Worm (Caenorhabditis elegans): ENCODE results near the gene C46C11.4.
A peak's percentile ranks its signal among the peaks of the same experiment; 100 is the strongest.

The C46C11.4 gene

DNA sequence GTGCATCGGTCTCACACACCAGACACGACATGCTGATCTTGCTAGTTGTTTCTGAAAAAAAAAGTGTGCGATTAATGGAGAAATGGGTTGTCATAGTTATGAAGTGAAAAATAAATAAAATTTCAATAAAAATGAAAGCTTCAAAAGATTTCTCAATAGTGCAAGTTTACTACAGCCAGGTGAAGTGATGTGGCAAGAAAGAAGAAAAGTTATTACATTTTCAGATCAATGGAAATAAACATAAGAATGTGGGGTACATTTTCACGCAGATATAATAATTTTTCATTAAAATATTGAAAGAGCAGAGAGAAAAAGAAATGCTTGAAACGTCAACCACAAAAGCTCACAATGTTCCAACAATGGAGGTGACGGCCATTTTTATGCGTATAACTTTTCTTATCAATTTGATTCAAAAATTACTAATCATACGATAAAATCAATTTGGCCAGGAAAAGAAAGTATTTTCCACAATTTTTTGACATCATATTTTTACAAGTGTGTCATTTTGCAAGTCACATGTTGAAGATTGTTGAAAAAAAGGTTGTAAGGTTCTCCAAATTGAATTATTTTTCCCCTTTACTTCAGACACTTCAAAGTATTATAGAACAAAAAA is 13.4 kb upstream of the C46C11.4 start, which contains the start of gene nhr-45:
Gene nhr-45 (minus strand): TSS at position 51 of the 613 bp plus-strand sequence.
- TF ChIP-seq nhr-12 (tag; optimal IDR thresholded peaks at IDR 0.05) (no peak), fkh-10 (GFP tag; optimal IDR thresholded peaks at IDR 0.05) (peak; percentile 61), efl-1 (optimal IDR thresholded peaks at IDR 0.05) (no peak), efl-1 (GFP tag; optimal IDR thresholded peaks at IDR 0.05 in 1 of 2) (peak in 1 of 2 experiments; percentile 87), pqm-1 (tag; optimal IDR thresholded peaks at IDR 0.05) (no peak), lin-14 (GFP tag; optimal IDR thresholded peaks at IDR 0.05) (peak; percentile 33)

DNA sequence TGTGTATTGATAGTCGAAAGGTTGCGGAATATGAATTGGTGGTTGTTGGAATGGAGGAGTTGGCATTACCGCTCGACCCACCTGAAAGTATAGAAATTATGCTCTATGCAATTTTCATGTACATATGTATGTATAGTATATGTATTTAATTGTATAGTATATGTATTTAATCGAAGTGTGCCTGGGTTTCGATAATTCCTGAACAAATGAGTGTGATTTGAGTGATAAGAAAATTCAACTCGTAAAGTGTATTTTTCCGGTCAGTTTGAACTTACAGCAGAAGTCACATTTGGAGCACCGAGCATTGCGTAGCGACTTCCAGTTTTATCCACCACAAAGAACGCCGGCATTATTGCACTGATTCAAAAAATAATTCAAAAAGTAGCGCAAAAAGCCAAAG is 11.7 kb upstream of the C46C11.4 start:
- TF ChIP-seq zag-1 (tag; optimal IDR thresholded peaks at IDR 0.05) (no peak), C04F5.9 (tag; optimal IDR thresholded peaks at IDR 0.05) (no peak), pqm-1 (tag; optimal IDR thresholded peaks at IDR 0.05) (no peak), nhr-28 (tag; optimal IDR thresholded peaks at IDR 0.05) (no peak), egl-13 (tag; optimal IDR thresholded peaks at IDR 0.05) (no peak), efl-3 (GFP tag; optimal IDR thresholded peaks at IDR 0.05) (no peak), unc-130 (tag; optimal IDR thresholded peaks at IDR 0.05) (no peak), swsn-7 (tag; optimal IDR thresholded peaks at IDR 0.05) (no peak), mef-2 (tag; optimal IDR thresholded peaks at IDR 0.05) (no peak), ztf-4 (tag; optimal IDR thresholded peaks at IDR 0.05) (no peak), pax-3 (tag; optimal IDR thresholded peaks at IDR 0.05) (no peak), ceh-8 (GFP tag; optimal IDR thresholded peaks at IDR 0.05) (no peak)

DNA sequence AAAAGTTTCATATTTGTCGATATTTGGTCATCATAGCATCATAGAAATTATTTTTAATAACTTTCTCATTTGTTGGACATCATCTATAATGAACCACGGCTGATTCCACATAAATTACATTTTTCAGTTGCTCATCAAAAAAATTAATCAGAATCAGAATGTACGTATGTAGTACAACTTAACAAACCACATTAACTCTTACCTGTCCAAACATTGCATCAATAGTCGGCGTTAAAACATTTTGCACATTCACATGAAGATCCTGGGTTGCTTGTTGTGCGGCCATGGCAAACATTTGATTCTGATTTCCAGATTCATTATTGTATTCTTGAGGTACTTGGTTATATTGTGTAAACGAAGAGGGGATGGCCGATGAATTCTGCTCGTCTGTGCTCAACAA is 11.3 kb upstream of the C46C11.4 start:
- no peak for TF ChIP-seq efl-1 (optimal IDR thresholded peaks at IDR 0.05)
- peak in 1 of 2 experiments; percentile 92 for TF ChIP-seq efl-1 (GFP tag; optimal IDR thresholded peaks at IDR 0.05 in 1 of 2)
- TF ChIP-seq nhr-237 (tag; optimal IDR thresholded peaks at IDR 0.05): no peak
- no peak for TF ChIP-seq C04F5.9 (tag; optimal IDR thresholded peaks at IDR 0.05)

DNA sequence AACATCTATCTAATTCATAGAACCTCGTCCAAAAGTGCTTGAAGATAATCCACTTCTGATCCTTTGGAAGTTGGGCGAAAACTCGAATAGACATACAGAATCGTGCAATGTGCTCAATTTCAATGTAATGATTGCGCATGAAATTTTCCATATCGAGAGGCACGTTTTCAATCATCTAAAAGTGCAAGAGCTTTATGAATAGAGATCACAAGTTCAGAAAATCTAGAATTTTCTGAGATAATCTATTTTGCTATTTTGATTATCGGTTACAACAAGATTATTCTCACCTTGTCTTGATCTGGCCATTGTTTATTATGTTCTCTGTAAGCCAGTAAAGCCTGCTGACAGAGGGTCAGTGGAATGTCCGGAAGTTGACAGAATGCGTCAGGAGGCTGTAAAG is 10.6 kb upstream of the C46C11.4 start:
- TF ChIP-seq dsc-1 (tag; optimal IDR thresholded peaks at IDR 0.05): peak; percentile 83
- TF ChIP-seq lsy-2 (tag; optimal IDR thresholded peaks at IDR 0.05): no peak
- TF ChIP-seq sox-4 (tag; optimal IDR thresholded peaks at IDR 0.05): peak; percentile 19
- no peak for TF ChIP-seq zag-1 (tag; optimal IDR thresholded peaks at IDR 0.05)
- no peak for TF ChIP-seq C16A3.4 (tag; optimal IDR thresholded peaks at IDR 0.05)
- TF ChIP-seq sptf-1 (tag; optimal IDR thresholded peaks at IDR 0.05): no peak
- no peak for TF ChIP-seq lir-3 (tag; optimal IDR thresholded peaks at IDR 0.05; ENCODE audit: poor library complexity)
- peak; percentile 52 for TF ChIP-seq pax-3 (tag; optimal IDR thresholded peaks at IDR 0.05)
- TF ChIP-seq efl-3 (GFP tag; optimal IDR thresholded peaks at IDR 0.05): no peak
- TF ChIP-seq nhr-20 (tag; optimal IDR thresholded peaks at IDR 0.05): no peak
- TF ChIP-seq nhr-77 (tag; optimal IDR thresholded peaks at IDR 0.05): no peak

DNA sequence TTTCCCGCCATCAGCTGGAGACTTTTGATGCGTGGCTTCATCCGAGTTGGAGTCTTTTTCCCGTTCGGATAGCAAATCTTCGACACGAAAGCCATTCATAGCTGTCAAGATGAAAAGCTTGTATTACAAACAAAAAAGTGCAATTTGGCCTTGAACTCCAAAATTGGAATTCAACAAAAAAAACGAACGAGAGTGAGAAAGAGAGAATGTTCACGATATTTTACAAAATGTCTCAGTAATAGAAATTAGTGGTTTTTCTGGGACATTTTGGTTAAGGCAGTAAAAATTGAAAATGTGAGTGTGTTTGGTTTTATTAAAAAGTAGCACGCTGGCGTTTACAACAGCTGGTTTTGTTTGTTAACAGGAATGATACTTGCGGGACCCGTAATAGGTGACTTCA is 7.1 kb upstream of the C46C11.4 start, which contains the start of gene ceh-1:
Gene ceh-1 (minus strand): TSS at position 101 of the 400 bp plus-strand sequence.
- TF ChIP-seq unc-86 (tag; optimal IDR thresholded peaks at IDR 0.05) (no peak), mep-1 (tag; optimal IDR thresholded peaks at IDR 0.05) (no peak), unc-62 (GFP tag; optimal IDR thresholded peaks at IDR 0.05) (no peak), fos-1 (tag; optimal IDR thresholded peaks at IDR 0.05) (no peak), tbx-2 (tag; optimal IDR thresholded peaks at IDR 0.05) (no peak), mab-9 (GFP tag; IDR thresholded peaks at IDR 0.05) (no peak), egl-13 (tag; optimal IDR thresholded peaks at IDR 0.05) (no peak), mdl-1 (tag; optimal IDR thresholded peaks at IDR 0.05) (no peak)

DNA sequence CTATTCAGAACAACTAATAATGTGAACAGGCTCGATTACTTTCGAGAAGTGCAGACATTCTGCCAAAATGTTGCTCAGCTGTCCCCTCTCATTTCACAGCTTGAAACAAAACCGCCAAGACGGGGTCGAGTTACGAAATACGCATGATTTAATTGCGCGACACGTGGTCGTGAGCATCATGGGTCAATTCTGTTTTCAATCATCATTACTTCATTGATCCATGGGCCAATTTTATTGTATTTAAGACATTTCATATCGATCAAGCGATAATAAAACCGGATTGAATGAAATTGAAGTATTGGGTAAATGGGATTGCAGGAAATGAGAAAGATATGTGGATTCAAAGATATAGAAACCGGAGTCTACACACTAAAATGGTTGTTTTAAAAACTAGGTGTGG is 5.9 kb upstream of the C46C11.4 start:
- TF ChIP-seq fkh-4 (tag; optimal IDR thresholded peaks at IDR 0.05; ENCODE audit: borderline replicate concordance): peak; percentile 51
- TF ChIP-seq dsc-1 (tag; optimal IDR thresholded peaks at IDR 0.05): peak; percentile 93
- TF ChIP-seq ztf-4 (tag; optimal IDR thresholded peaks at IDR 0.05): no peak
- no peak for TF ChIP-seq mab-9 (GFP tag; IDR thresholded peaks at IDR 0.05)
- no peak for TF ChIP-seq Y116A8C.19 (tag; optimal IDR thresholded peaks at IDR 0.05; ENCODE audit: borderline replicate concordance)

All from whole organism, L1 larva.